Worm (Caenorhabditis elegans): ENCODE data around the gene Y41D4A.7.

- TF ChIP-seq mxl-3 (GFP tag; optimal IDR thresholded peaks at IDR 0.05) = no peak
- no peak for TF ChIP-seq snpc-4 (tag; optimal IDR thresholded peaks at IDR 0.05)
- 0 out of 2 replicates have a peak, but pooled peaks have one; percentile 6 for TF ChIP-seq mxl-2 (GFP tag; conservative IDR thresholded peaks at IDR 0.05)
- TF ChIP-seq fkh-10 (GFP tag; optimal IDR thresholded peaks at IDR 0.05) = no peak
- TF ChIP-seq zip-11 (GFP tag; IDR thresholded peaks at IDR 0.05) = no peak
- TF ChIP-seq unc-62 (GFP tag; optimal IDR thresholded peaks at IDR 0.05 in 1 of 2) = no peak
- no peak for TF ChIP-seq unc-62 (tag; optimal IDR thresholded peaks at IDR 0.05)
- TF ChIP-seq Y105C5A.15 (GFP tag; IDR thresholded peaks at IDR 0.05) = no peak
- TF ChIP-seq lir-3 (tag; optimal IDR thresholded peaks at IDR 0.05) = no peak
- peak; percentile 46 for TF ChIP-seq ama-1 (optimal IDR thresholded peaks at IDR 0.05)
- no peak for TF ChIP-seq egl-43 (GFP tag; IDR thresholded peaks at IDR 0.05)
- TF ChIP-seq pqm-1 (tag; optimal IDR thresholded peaks at IDR 0.05) = no peak
- TF ChIP-seq tag-97 (GFP tag; IDR thresholded peaks at IDR 0.05) = no peak
- TF ChIP-seq T26A8.4 (GFP tag; IDR thresholded peaks at IDR 0.05) = no peak
- no peak for TF ChIP-seq R02D3.7 (tag; optimal IDR thresholded peaks at IDR 0.05)
Observed at ce11 chrIV:1722953-1723352, 38.4 kb downstream of the Y41D4A.7 start.
